Fruit fly (Drosophila melanogaster) whole organism, embryonic: ENCODE measurements around the gene sff.

Source experiments
- ATbp ChIP-seq: fragments of 200-800 bp; sonication (Bioruptor generic); optimal IDR thresholded peaks from 2 replicates; lab custom pipeline; 2017; ENCODE audit warnings: missing biosample characterization, mild to moderate bottlenecking, missing genetic modification characterization, missing genetic modification reagents
- Awh ChIP-seq: fragments of 200-800 bp; sonication (Bioruptor generic); IDR thresholded peaks from 2 replicates; pipeline ENCODE4, ENCODE4 v1.3.6; 2022; ENCODE audit warnings: missing biosample characterization, missing genetic modification characterization
- Bdp1 ChIP-seq: fragments of 200-800 bp; sonication (Bioruptor generic); optimal IDR thresholded peaks from 3 replicates; lab custom pipeline; 2016; ENCODE audit warnings: missing biosample characterization, missing genetic modification characterization
- Blimp-1 ChIP-seq: fragments of 200-800 bp; sonication (Bioruptor generic); optimal IDR thresholded peaks from 3 replicates; lab custom pipeline; 2018; ENCODE audit warnings: missing biosample characterization, missing genetic modification characterization, mild to moderate bottlenecking, moderate library complexity, missing genetic modification reagents
- CG10431 ChIP-seq: fragments of 200-800 bp; sonication (Bioruptor generic); optimal IDR thresholded peaks from 3 replicates; lab custom pipeline; 2018; ENCODE audit warnings: missing biosample characterization, mild to moderate bottlenecking, missing genetic modification characterization
- CG10654 ChIP-seq: fragments of 200-800 bp; sonication (Bioruptor generic); optimal IDR thresholded peaks from 2 replicates; lab custom pipeline; 2016; ENCODE audit warnings: missing biosample characterization, missing genetic modification characterization
- CG11456 ChIP-seq: fragments of 200-800 bp; sonication (Bioruptor generic); IDR thresholded peaks from 3 replicates; pipeline ENCODE4 v1.3.6; 2022; ENCODE audit warnings: missing biosample characterization, missing genetic modification characterization
- CG16779 ChIP-seq: fragments of 200-800 bp; sonication (Bioruptor generic); IDR thresholded peaks from 2 replicates; pipeline ENCODE4 v1.3.6; 2022; ENCODE audit warnings: missing biosample characterization, missing genetic modification characterization
- CG17361 ChIP-seq: fragments of 200-800 bp; sonication (Bioruptor generic); IDR thresholded peaks from 3 replicates; pipeline ENCODE4 v1.3.6; 2022; ENCODE audit warnings: missing biosample characterization, missing genetic modification characterization
- CG18599 ChIP-seq: fragments of 200-800 bp; sonication (Bioruptor generic); optimal IDR thresholded peaks from 3 replicates; lab custom pipeline; 2017; ENCODE audit warnings: missing biosample characterization, missing genetic modification characterization, mild to moderate bottlenecking, moderate library complexity, missing genetic modification reagents
- CG18764 ChIP-seq: fragments of 200-800 bp; sonication (Bioruptor generic); optimal IDR thresholded peaks from 3 replicates; lab custom pipeline; 2016; ENCODE audit warnings: missing biosample characterization, missing genetic modification characterization
- CG2120 ChIP-seq: fragments of 200-800 bp; sonication (Bioruptor generic); optimal IDR thresholded peaks from 3 replicates; lab custom pipeline; 2016; ENCODE audit warnings: missing biosample characterization, missing genetic modification characterization
- CG3065 ChIP-seq: fragments of 200-800 bp; sonication (Bioruptor generic); optimal IDR thresholded peaks from 2 replicates; lab custom pipeline; 2016; ENCODE audit warnings: missing biosample characterization, missing genetic modification characterization
- CG31441 ChIP-seq: fragments of 200-800 bp; sonication (Bioruptor generic); IDR thresholded peaks from 2 replicates; pipeline ENCODE4 v1.3.6; 2022; ENCODE audit warnings: missing biosample characterization, missing genetic modification characterization
- CG34224 ChIP-seq: fragments of 200-800 bp; sonication (Bioruptor generic); IDR thresholded peaks from 3 replicates; pipeline ENCODE4 v1.3.6; 2022; ENCODE audit warnings: missing biosample characterization, missing genetic modification characterization; ENCODE audit not compliant: partially characterized antibody
- CG3847 ChIP-seq: fragments of 200-800 bp; sonication (Bioruptor generic); IDR thresholded peaks from 2 replicates; pipeline ENCODE4 v1.3.6; 2022; ENCODE audit warnings: missing biosample characterization, missing genetic modification characterization
- CG3995 ChIP-seq: fragments of 200-800 bp; sonication (Bioruptor generic); optimal IDR thresholded peaks from 3 replicates; lab custom pipeline; 2016; ENCODE audit warnings: missing biosample characterization, missing genetic modification characterization
- CG4424 ChIP-seq: fragments of 200-800 bp; sonication (Bioruptor generic); optimal IDR thresholded peaks from 3 replicates; lab custom pipeline; 2016; ENCODE audit warnings: missing biosample characterization, missing genetic modification characterization
- CG6854 ChIP-seq: fragments of 200-800 bp; sonication (Bioruptor generic); optimal IDR thresholded peaks from 3 replicates; lab custom pipeline; 2017; ENCODE audit warnings: missing biosample characterization, mild to moderate bottlenecking, missing genetic modification characterization
- CG7372 ChIP-seq: fragments of 200-800 bp; sonication (Bioruptor generic); IDR thresholded peaks from 2 replicates; pipeline ENCODE4 v1.3.6; 2022; ENCODE audit warnings: missing biosample characterization, missing genetic modification characterization
- CG7928 ChIP-seq: fragments of 200-800 bp; sonication (Bioruptor generic); optimal IDR thresholded peaks from 2 replicates; lab custom pipeline; 2017; ENCODE audit warnings: missing biosample characterization, mild to moderate bottlenecking, missing genetic modification characterization
- CG8388 ChIP-seq: fragments of 200-800 bp; sonication (Bioruptor generic); optimal IDR thresholded peaks from 2 replicates; lab custom pipeline; 2019; ENCODE audit warnings: missing biosample characterization, mild to moderate bottlenecking, missing genetic modification characterization, moderate library complexity
- CG8944 ChIP-seq: fragments of 200-800 bp; sonication (Bioruptor generic); optimal IDR thresholded peaks from 3 replicates; lab custom pipeline; 2016; ENCODE audit warnings: missing biosample characterization, missing genetic modification characterization
- CG9797 ChIP-seq: fragments of 200-800 bp; sonication (Bioruptor generic); optimal IDR thresholded peaks from 3 replicates; lab custom pipeline; 2018; ENCODE audit warnings: missing biosample characterization, mild to moderate bottlenecking, missing genetic modification characterization
- CTCF ChIP-seq: fragments of 200-800 bp; sonication (Bioruptor generic); optimal IDR thresholded peaks from 2 replicates; lab custom pipeline; 2017; ENCODE audit warnings: missing biosample characterization, mild to moderate bottlenecking, missing genetic modification characterization, moderate library complexity
- CoRest ChIP-seq: fragments of 200-800 bp; sonication (Bioruptor generic); optimal IDR thresholded peaks from 3 replicates; lab custom pipeline; 2018; ENCODE audit warnings: missing biosample characterization, mild to moderate bottlenecking, missing genetic modification characterization, moderate library complexity
- D19B ChIP-seq: fragments of 200-800 bp; sonication (Bioruptor generic); optimal IDR thresholded peaks from 2 replicates; lab custom pipeline; 2017; ENCODE audit warnings: missing biosample characterization, mild to moderate bottlenecking, missing genetic modification characterization
- Dad ChIP-seq: fragments of 200-800 bp; sonication (Bioruptor generic); optimal IDR thresholded peaks from 3 replicates; lab custom pipeline; 2016; ENCODE audit warnings: missing biosample characterization, missing genetic modification characterization
- Dbx ChIP-seq: fragments of 200-800 bp; sonication (Bioruptor generic); IDR thresholded peaks from 3 replicates; pipeline ENCODE4 v1.3.6; 2022; ENCODE audit warnings: missing biosample characterization, missing genetic modification characterization
- Dip3 ChIP-seq: fragments of 200-800 bp; sonication (Bioruptor generic); optimal IDR thresholded peaks from 3 replicates; lab custom pipeline; 2016; ENCODE audit warnings: missing biosample characterization, missing genetic modification characterization
- Doc3 ChIP-seq: fragments of 200-800 bp; sonication (Bioruptor generic); IDR thresholded peaks from 3 replicates; pipeline ENCODE4 v1.3.6; 2022; ENCODE audit warnings: missing biosample characterization, missing genetic modification characterization; ENCODE audit not compliant: partially characterized antibody
- Fer1 ChIP-seq: fragments of 200-800 bp; sonication (Bioruptor generic); optimal IDR thresholded peaks from 2 replicates; lab custom pipeline; 2017; ENCODE audit warnings: missing biosample characterization, mild to moderate bottlenecking, missing genetic modification characterization
- H15 ChIP-seq: fragments of 200-800 bp; sonication (Bioruptor generic); IDR thresholded peaks from 3 replicates; pipeline ENCODE4 v1.3.6; 2022; ENCODE audit warnings: missing biosample characterization, missing genetic modification characterization
- Hey ChIP-seq: fragments of 200-800 bp; sonication (Bioruptor generic); optimal IDR thresholded peaks from 3 replicates; lab custom pipeline; 2018; ENCODE audit warnings: missing biosample characterization, mild to moderate bottlenecking, missing genetic modification characterization
- Oli ChIP-seq: fragments of 200-800 bp; sonication (Bioruptor generic); optimal IDR thresholded peaks from 2 replicates; lab custom pipeline; 2018; ENCODE audit warnings: missing biosample characterization, mild to moderate bottlenecking, missing genetic modification characterization, moderate library complexity
- PHDP ChIP-seq: fragments of 200-800 bp; sonication (Bioruptor generic); optimal IDR thresholded peaks from 3 replicates; lab custom pipeline; 2018; ENCODE audit warnings: missing biosample characterization, mild to moderate bottlenecking, missing genetic modification characterization, moderate library complexity
- Tbp ChIP-seq: fragments of >200 bp; optimal IDR thresholded peaks from 2 replicates; lab custom pipeline; 2018; ENCODE audit warnings: missing biosample characterization, missing genetic modification characterization
- ase ChIP-seq: fragments of 200-800 bp; sonication (Bioruptor generic); IDR thresholded peaks from 3 replicates; pipeline ENCODE4 v1.3.6; 2022; ENCODE audit warnings: missing biosample characterization, missing genetic modification characterization
- btn ChIP-seq: fragments of 200-800 bp; sonication (Bioruptor generic); optimal IDR thresholded peaks from 2 replicates; lab custom pipeline; 2016; ENCODE audit warnings: missing biosample characterization, missing genetic modification characterization
- cg ChIP-seq: fragments of 200-800 bp; sonication (Bioruptor generic); optimal IDR thresholded peaks from 3 replicates; lab custom pipeline; 2019; ENCODE audit warnings: missing biosample characterization, mild to moderate bottlenecking, missing genetic modification characterization, moderate library complexity
- chm ChIP-seq: fragments of 200-800 bp; sonication (Bioruptor generic); IDR thresholded peaks from 2 replicates; pipeline ENCODE4 v1.3.6; 2022; ENCODE audit warnings: missing biosample characterization, missing genetic modification characterization
- kay ChIP-seq: fragments of 200-800 bp; sonication (Bioruptor generic); optimal IDR thresholded peaks from 2 replicates; lab custom pipeline; 2016; ENCODE audit warnings: missing biosample characterization, missing genetic modification characterization
- luna ChIP-seq: fragments of 200-800 bp; sonication (Bioruptor generic); optimal IDR thresholded peaks from 2 replicates; lab custom pipeline; 2016; ENCODE audit warnings: missing biosample characterization, missing genetic modification characterization
- org-1 ChIP-seq: fragments of 200-800 bp; sonication (Bioruptor generic); optimal IDR thresholded peaks from 2 replicates; lab custom pipeline; 2017; ENCODE audit warnings: missing biosample characterization, missing genetic modification characterization
- otp ChIP-seq: fragments of 200-800 bp; sonication (Bioruptor generic); IDR thresholded peaks from 3 replicates; pipeline ENCODE4, ENCODE4 v1.3.6; 2022; ENCODE audit warnings: missing biosample characterization, missing genetic modification characterization
- pita ChIP-seq: fragments of 200-800 bp; sonication (Bioruptor generic); optimal IDR thresholded peaks from 2 replicates; lab custom pipeline; 2017; ENCODE audit warnings: missing biosample characterization, mild to moderate bottlenecking, missing genetic modification characterization
- repo ChIP-seq: fragments of 200-800 bp; sonication (Bioruptor generic); optimal IDR thresholded peaks from 2 replicates; lab custom pipeline; 2016; ENCODE audit warnings: missing biosample characterization, missing genetic modification characterization
- run ChIP-seq: fragments of 200-800 bp; sonication (Bioruptor generic); optimal IDR thresholded peaks from 3 replicates; lab custom pipeline; 2018; ENCODE audit warnings: missing biosample characterization, mild to moderate bottlenecking, missing genetic modification characterization
- sob ChIP-seq: fragments of 200-800 bp; sonication (Bioruptor generic); IDR thresholded peaks from 2 replicates; pipeline ENCODE4 v1.3.6; 2022; ENCODE audit warnings: missing biosample characterization, missing genetic modification characterization
- tin ChIP-seq: fragments of 200-800 bp; sonication (Bioruptor generic); optimal IDR thresholded peaks from 3 replicates; lab custom pipeline; 2016; ENCODE audit warnings: missing biosample characterization, missing genetic modification characterization
- tup ChIP-seq: fragments of 200-800 bp; sonication (Bioruptor generic); optimal IDR thresholded peaks from 2 replicates; lab custom pipeline; 2016; ENCODE audit warnings: missing biosample characterization, mild to moderate bottlenecking, missing genetic modification characterization, moderate library complexity
- yki ChIP-seq: fragments of >200 bp; optimal IDR thresholded peaks from 3 replicates; lab custom pipeline; 2018

The sff gene

DNA sequence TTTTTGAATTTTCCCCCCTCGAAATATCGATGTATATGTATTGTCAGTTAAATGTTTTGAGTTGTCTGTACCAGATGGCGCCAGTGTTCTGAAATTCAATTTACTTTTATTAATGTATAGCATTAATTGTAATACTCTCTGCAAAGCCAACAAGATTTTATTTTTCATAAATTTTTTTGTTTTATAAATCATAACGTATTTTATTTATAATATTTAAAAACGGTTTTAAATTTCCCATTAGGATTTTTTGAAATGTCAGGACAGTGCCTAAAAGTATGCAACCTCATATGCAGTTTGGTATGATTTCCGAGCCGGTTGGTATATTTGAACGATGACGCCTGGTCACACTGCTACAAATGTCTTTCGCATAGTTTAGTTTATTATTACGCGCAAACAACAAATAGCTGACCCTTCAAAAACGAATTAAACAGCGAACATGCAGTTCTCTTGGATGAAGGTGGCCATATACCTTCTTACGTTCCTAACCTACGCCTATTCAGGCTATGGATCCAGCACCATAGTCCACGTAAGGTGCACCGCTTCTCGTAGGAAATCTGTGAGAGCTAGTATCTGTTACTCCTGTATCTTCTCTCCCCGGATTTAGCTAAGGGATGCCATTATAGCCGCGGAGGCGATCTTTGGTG is 30.2 kb upstream of the sff start, which contains the start of the genes Pka-C3 and GXIVsPLA2 (continued):
- no peak for TF ChIP-seq CG6854
- TF ChIP-seq CG8944 (GFP tag; lab: Kevin White, UChicago) = no peak
- TF ChIP-seq CG11456 = no peak
- no peak for TF ChIP-seq ase (GFP tag; lab: Robert Waterston, UW)
- peak; percentile 44 for TF ChIP-seq CoRest (tag; lab: Kevin White, UChicago)
- TF ChIP-seq repo (GFP tag; lab: Kevin White, UChicago) = no peak
- no peak for TF ChIP-seq CG3995 (GFP tag; lab: Kevin White, UChicago)
- peak; percentile 1 for TF ChIP-seq CG18764 (GFP tag; lab: Kevin White, UChicago)
- TF ChIP-seq cg = peak; percentile 62
- TF ChIP-seq otp (GFP tag; lab: Robert Waterston, UW) = no peak
- no peak for TF ChIP-seq yki (lab: Kevin White, UChicago)
- TF ChIP-seq Dip3 (GFP tag; lab: Kevin White, UChicago) = no peak
- TF ChIP-seq run (tag; lab: Kevin White, UChicago) = no peak
- no peak for TF ChIP-seq Awh
- no peak for TF ChIP-seq Oli (tag; lab: Kevin White, UChicago)
- no peak for TF ChIP-seq Dbx (GFP tag; lab: Robert Waterston, UW)
- no peak for TF ChIP-seq CG34224 (GFP tag; lab: Robert Waterston, UW)
- peak; percentile 83 for TF ChIP-seq CG9797 (GFP tag; lab: Kevin White, UChicago)
- TF ChIP-seq kay (GFP tag; lab: Kevin White, UChicago) = no peak
- no peak for TF ChIP-seq Dad (GFP tag; lab: Kevin White, UChicago)
- peak; percentile 95 for TF ChIP-seq CTCF (GFP tag; lab: Kevin White, UChicago)
- no peak for TF ChIP-seq tin (GFP tag; lab: Kevin White, UChicago)
- peak; percentile 55; the same call in 2 of the 3 replicates for TF ChIP-seq CG17361 (GFP tag; lab: Robert Waterston, UW)
- no peak for TF ChIP-seq btn (GFP tag; lab: Kevin White, UChicago)
- no peak for TF ChIP-seq CG10431 (GFP tag; lab: Kevin White, UChicago)
- no peak for TF ChIP-seq CG7372
- 0 out of 2 replicates have a peak, but pooled peaks have one; percentile 10 for TF ChIP-seq CG3847
- no peak for TF ChIP-seq CG16779
- TF ChIP-seq Hey = no peak
- no peak for TF ChIP-seq chm (GFP tag; lab: Robert Waterston, UW)
- TF ChIP-seq CG18599 (GFP tag; lab: Kevin White, UChicago) = no peak
- TF ChIP-seq CG31441 (GFP tag; lab: Robert Waterston, UW) = peak; percentile 49; the same call in 1 of the 2 replicates
- no peak for TF ChIP-seq luna
- TF ChIP-seq Tbp (GFP tag; lab: Kevin White, UChicago) = no peak
- TF ChIP-seq CG7928 = peak; percentile 3
- no peak for TF ChIP-seq CG10654
- TF ChIP-seq H15 (GFP tag; lab: Robert Waterston, UW) = no peak
- no peak for TF ChIP-seq org-1 (GFP tag; lab: Kevin White, UChicago)
- no peak for TF ChIP-seq Bdp1 (GFP tag; lab: Kevin White, UChicago)
- TF ChIP-seq CG3065 (GFP tag; lab: Kevin White, UChicago) = no peak
- no peak for TF ChIP-seq CG2120 (GFP tag; lab: Kevin White, UChicago)
- peak; percentile 38 for TF ChIP-seq Fer1 (GFP tag; lab: Kevin White, UChicago)
- no peak for TF ChIP-seq Blimp-1 (GFP tag; lab: Kevin White, UChicago)
- TF ChIP-seq CG8388 = peak; percentile 0
- peak; percentile 12 for TF ChIP-seq CG4424 (GFP tag; lab: Kevin White, UChicago)
- TF ChIP-seq Doc3 (GFP tag; lab: Robert Waterston, UW) = no peak
- no peak for TF ChIP-seq D19B (GFP tag; lab: Kevin White, UChicago)
- no peak for TF ChIP-seq sob (GFP tag; lab: Robert Waterston, UW)
- peak; percentile 29 for TF ChIP-seq pita
- peak; percentile 14 for TF ChIP-seq PHDP (tag; lab: Kevin White, UChicago)
- no peak for TF ChIP-seq ATbp (GFP tag; lab: Kevin White, UChicago)
- no peak for TF ChIP-seq tup (GFP tag; lab: Kevin White, UChicago)
